Worm (Caenorhabditis elegans) whole organism, L2 larva: ENCODE results near the gene Y62F5A.10.
A peak's percentile ranks its signal among the peaks of the same experiment; 100 is the strongest.

Experiments used
- C34F6.9 ChIP-seq: fragments of 150-350 bp; optimal IDR thresholded peaks from 2 replicates; lab custom pipeline; 2014; ENCODE audit warnings: missing biosample characterization, missing genetic modification characterization
- F13H6.1 ChIP-seq: sonication (generic microtip); optimal IDR thresholded peaks from 2 replicates; lab custom pipeline; 2016; ENCODE audit warnings: missing genetic modification characterization, missing compliant biosample characterization
- Y55F3AM.14 ChIP-seq: fragments of 200-800 bp; sonication (Bioruptor generic); optimal IDR thresholded peaks from 2 replicates; lab custom pipeline; 2018; ENCODE audit warnings: mild to moderate bottlenecking, missing genetic modification characterization, missing compliant biosample characterization
- aly-2 ChIP-seq: fragments of 150-350 bp; optimal IDR thresholded peaks from 2 replicates; lab custom pipeline; 2014; ENCODE audit warnings: missing biosample characterization, missing genetic modification characterization
- ama-1 ChIP-seq: fragments of 150-350 bp; optimal IDR thresholded peaks from 2 replicates; lab custom pipeline; 2018; ENCODE audit warnings: inconsistent platforms
- blmp-1 ChIP-seq: sonication (generic microtip); optimal IDR thresholded peaks from 2 replicates; lab custom pipeline; 2017; ENCODE audit warnings: missing genetic modification characterization, mild to moderate bottlenecking, missing compliant biosample characterization, antibody characterized with exemption, moderate library complexity; ENCODE audit not compliant: insufficient read depth
- ceh-16 ChIP-seq: fragments of 150-350 bp; optimal IDR thresholded peaks from 2 replicates; lab custom pipeline; 2014; ENCODE audit warnings: missing biosample characterization, missing genetic modification characterization
- ceh-82 ChIP-seq: fragments of 150-350 bp; optimal IDR thresholded peaks from 2 replicates; lab custom pipeline; 2014; ENCODE audit warnings: missing biosample characterization, missing genetic modification characterization
- crh-2 ChIP-seq: sonication (generic microtip); optimal IDR thresholded peaks from 2 replicates; lab custom pipeline; 2017; ENCODE audit warnings: missing biosample characterization, missing genetic modification characterization
- dmd-4 ChIP-seq: sonication (generic microtip); optimal IDR thresholded peaks from 2 replicates; lab custom pipeline; 2017; ENCODE audit warnings: missing biosample characterization, missing genetic modification characterization
- egl-27 ChIP-seq: sonication (generic microtip); optimal IDR thresholded peaks from 3 replicates; lab custom pipeline; 2017; ENCODE audit warnings: missing biosample characterization, missing genetic modification reagents, missing genetic modification characterization
- elt-1 ChIP-seq: fragments of 150-350 bp; optimal IDR thresholded peaks from 2 replicates; lab custom pipeline; 2014; ENCODE audit warnings: missing biosample characterization, missing genetic modification characterization
- elt-3 ChIP-seq: sonication (generic microtip); optimal IDR thresholded peaks from 2 replicates; lab custom pipeline; 2017; ENCODE audit warnings: missing biosample characterization, missing genetic modification characterization
- fos-1 ChIP-seq: fragments of 150-350 bp; optimal IDR thresholded peaks from 2 replicates; lab custom pipeline; 2014; ENCODE audit warnings: missing biosample characterization, missing genetic modification characterization
- gmeb-1 ChIP-seq: fragments of 150-350 bp; optimal IDR thresholded peaks from 2 replicates; lab custom pipeline; 2014; ENCODE audit warnings: missing biosample characterization, missing genetic modification characterization
- lin-11 ChIP-seq: fragments of 150-350 bp; sonication (generic microtip); optimal IDR thresholded peaks from 2 replicates; lab custom pipeline; 2014; ENCODE audit warnings: missing biosample characterization, missing genetic modification characterization, inconsistent platforms, mixed read lengths
- lsy-2 ChIP-seq, 2 experiments: fragments of 150-350 bp in 1 of 2; sonication (generic microtip) in 1 of 2; optimal IDR thresholded peaks; 2 replicates each; lab custom pipeline; 2014 to 2017; ENCODE audit warnings: missing biosample characterization in 2 of 2, missing genetic modification characterization in 2 of 2
- mab-5 ChIP-seq: fragments of 150-350 bp; optimal IDR thresholded peaks from 2 replicates; lab custom pipeline; 2014; ENCODE audit warnings: missing biosample characterization, missing genetic modification characterization
- mdl-1 ChIP-seq, 2 experiments: fragments of 150-350 bp in 1 of 2; sonication (generic microtip) in 1 of 2; optimal IDR thresholded peaks; 2 replicates each; lab custom pipeline; 2017; ENCODE audit warnings: missing biosample characterization in 2 of 2, missing genetic modification characterization in 2 of 2
- nhr-11 ChIP-seq: fragments of 150-350 bp; optimal IDR thresholded peaks from 2 replicates; lab custom pipeline; 2014; ENCODE audit warnings: missing biosample characterization, missing genetic modification characterization
- nhr-12 ChIP-seq: fragments of 150-350 bp; optimal IDR thresholded peaks from 2 replicates; lab custom pipeline; 2014; ENCODE audit warnings: missing biosample characterization, missing genetic modification characterization
- nhr-129 ChIP-seq: fragments of 150-350 bp; optimal IDR thresholded peaks from 2 replicates; lab custom pipeline; 2014; ENCODE audit warnings: missing biosample characterization, missing genetic modification characterization
- nhr-21 ChIP-seq: fragments of 150-350 bp; optimal IDR thresholded peaks from 2 replicates; lab custom pipeline; 2014; ENCODE audit warnings: missing biosample characterization, missing genetic modification characterization
- nhr-23 ChIP-seq: fragments of 150-350 bp; optimal IDR thresholded peaks from 2 replicates; lab custom pipeline; 2014; ENCODE audit warnings: missing biosample characterization, missing genetic modification reagents, missing genetic modification characterization
- nhr-237 ChIP-seq: fragments of 150-350 bp; optimal IDR thresholded peaks from 2 replicates; lab custom pipeline; 2014; ENCODE audit warnings: missing biosample characterization, missing genetic modification characterization
- nhr-25 ChIP-seq: fragments of 150-350 bp; sonication (generic microtip); optimal IDR thresholded peaks from 3 replicates; lab custom pipeline; 2014; ENCODE audit warnings: missing biosample characterization, missing genetic modification characterization
- nhr-6 ChIP-seq: fragments of 150-350 bp; optimal IDR thresholded peaks from 2 replicates; lab custom pipeline; 2014; ENCODE audit warnings: missing biosample characterization, missing genetic modification characterization
- nhr-77 ChIP-seq: fragments of 150-350 bp; optimal IDR thresholded peaks from 2 replicates; lab custom pipeline; 2014; ENCODE audit warnings: missing biosample characterization, missing genetic modification characterization
- peb-1 ChIP-seq: fragments of 150-350 bp; optimal IDR thresholded peaks from 2 replicates; lab custom pipeline; 2014; ENCODE audit warnings: missing biosample characterization, missing genetic modification characterization
- sem-4 ChIP-seq: fragments of 150-350 bp; optimal IDR thresholded peaks from 2 replicates; lab custom pipeline; 2014; ENCODE audit warnings: missing biosample characterization, missing genetic modification reagents, missing genetic modification characterization
- sma-3 ChIP-seq: sonication (generic microtip); optimal IDR thresholded peaks from 2 replicates; lab custom pipeline; 2016; ENCODE audit warnings: missing genetic modification reagents, missing genetic modification characterization, missing compliant biosample characterization
- sma-9 ChIP-seq, 2 experiments: fragments of 150-350 bp in 1 of 2; sonication (generic microtip) in 1 of 2; optimal IDR thresholded peaks; 2 replicates each; lab custom pipeline; 2014 to 2016; ENCODE audit warnings: missing genetic modification characterization in 2 of 2, mild to moderate bottlenecking in 1 of 2, missing biosample characterization in 1 of 2, missing compliant biosample characterization in 1 of 2, missing genetic modification reagents in 1 of 2, moderate library complexity in 1 of 2
- snpc-4 ChIP-seq: fragments of 150-350 bp; optimal IDR thresholded peaks from 2 replicates; lab custom pipeline; 2014; ENCODE audit warnings: missing biosample characterization, missing genetic modification characterization
- unc-55 ChIP-seq: fragments of 150-350 bp; sonication (generic microtip); optimal IDR thresholded peaks from 3 replicates; lab custom pipeline; 2014; ENCODE audit warnings: missing biosample characterization, missing genetic modification reagents, missing genetic modification characterization
- zag-1 ChIP-seq: fragments of 150-350 bp; optimal IDR thresholded peaks from 2 replicates; lab custom pipeline; 2014; ENCODE audit warnings: missing biosample characterization, missing genetic modification characterization
- ztf-11 ChIP-seq: sonication (generic microtip); optimal IDR thresholded peaks from 2 replicates; lab custom pipeline; 2017; ENCODE audit warnings: missing biosample characterization, missing genetic modification characterization
- ztf-4 ChIP-seq: fragments of 150-350 bp; optimal IDR thresholded peaks from 2 replicates; lab custom pipeline; 2014; ENCODE audit warnings: missing biosample characterization, missing genetic modification characterization

Gene Y62F5A.10

ce11 chrII:11476410-11476809 is 45.0 kb upstream of the Y62F5A.10 start, which contains the start of gene W02B12.16:
W02B12.16 (minus strand) TSS chrII:11476510.
- TF ChIP-seq Y55F3AM.14 (GFP tag; lab: Kevin White, UChicago) (no peak), ama-1 (lab: Kevin White, UChicago) (no peak), ceh-16 (tag; lab: Kevin White, UChicago) (no peak), nhr-237 (tag; lab: Kevin White, UChicago) (no peak), elt-3 (no peak), elt-1 (tag; lab: Kevin White, UChicago) (no peak), unc-55 (no peak), dmd-4 (no peak), crh-2 (tag; lab: Kevin White, UChicago) (no peak), aly-2 (tag; lab: Kevin White, UChicago) (no peak)
- TF ChIP-seq, all 48 proteins: peak for 0

DNA sequence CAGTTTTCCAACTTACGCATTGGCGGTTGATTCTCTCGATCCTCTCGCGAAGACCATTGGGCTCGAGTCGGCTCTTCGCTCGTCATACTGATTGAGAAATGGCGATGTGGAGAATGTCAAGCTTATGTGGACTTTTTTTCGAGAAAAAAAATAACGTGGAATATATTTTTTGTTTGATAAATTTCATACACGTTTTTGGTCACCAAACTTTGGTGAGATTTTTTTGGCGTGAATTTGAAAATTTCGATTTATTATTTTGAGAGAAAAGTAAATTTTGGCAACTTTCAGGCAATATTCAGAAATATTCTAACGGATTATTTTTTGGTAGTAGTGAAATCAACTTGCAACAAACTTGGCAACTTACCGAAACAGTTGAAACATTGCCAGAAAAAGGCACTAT is 42.3 kb upstream of the Y62F5A.10 start, which contains the start of gene W02B12.12:
Gene W02B12.12, minus strand, starts transcription at position 101 of the 400 bp plus-strand sequence.
- no peak for TF ChIP-seq sma-3
- no peak for TF ChIP-seq ceh-82 (tag; lab: Kevin White, UChicago)
- TF ChIP-seq gmeb-1 (tag; lab: Kevin White, UChicago): no peak
- no peak for TF ChIP-seq sma-9 (GFP tag; optimal IDR thresholded peaks at IDR 0.05; lab: Kevin White, UChicago)
- TF ChIP-seq sma-9 (tag; optimal IDR thresholded peaks at IDR 0.05; lab: Kevin White, UChicago): no peak
- TF ChIP-seq mab-5 (tag; lab: Kevin White, UChicago): no peak
- no peak for TF ChIP-seq peb-1 (tag; lab: Kevin White, UChicago)
- TF ChIP-seq nhr-12 (tag; lab: Kevin White, UChicago): no peak
- TF ChIP-seq nhr-23 (tag; lab: Kevin White, UChicago): no peak
- TF ChIP-seq fos-1 (tag; lab: Kevin White, UChicago): no peak
- TF ChIP-seq unc-55: no peak
- no peak for TF ChIP-seq ama-1 (lab: Kevin White, UChicago)
- no peak for TF ChIP-seq lsy-2 (tag; optimal IDR thresholded peaks at IDR 0.05; lab: Kevin White, UChicago)
- no peak for TF ChIP-seq mdl-1 (tag; optimal IDR thresholded peaks at IDR 0.05; lab: Kevin White, UChicago)
- no peak for TF ChIP-seq lin-11 (tag; lab: Kevin White, UChicago)
- no peak for TF ChIP-seq nhr-11 (tag; lab: Kevin White, UChicago)

ce11 chrII:11484600-11484999 is 36.8 kb upstream of the Y62F5A.10 start:
- peak; percentile 79 for TF ChIP-seq nhr-21
- TF ChIP-seq nhr-12 (tag; lab: Kevin White, UChicago): no peak
- TF ChIP-seq blmp-1 (tag; lab: Kevin White, UChicago): no peak
- TF ChIP-seq ceh-16 (tag; lab: Kevin White, UChicago): peak; percentile 13
- TF ChIP-seq ztf-11 (tag; lab: Kevin White, UChicago): no peak
- no peak for TF ChIP-seq aly-2 (tag; lab: Kevin White, UChicago)
- peak; percentile 48 to 88 for TF ChIP-seq lsy-2 (tag; optimal IDR thresholded peaks at IDR 0.05; lab: Kevin White, UChicago)
- peak; percentile 92 for TF ChIP-seq lin-11 (tag; lab: Kevin White, UChicago)
- TF ChIP-seq gmeb-1 (tag; lab: Kevin White, UChicago): peak; percentile 56
- TF ChIP-seq crh-2 (tag; lab: Kevin White, UChicago): peak; percentile 63
- TF ChIP-seq mdl-1 (tag; optimal IDR thresholded peaks at IDR 0.05; lab: Kevin White, UChicago): peak; percentile 25 to 64
- TF ChIP-seq sma-3: peak; percentile 67
- TF ChIP-seq F13H6.1 (tag; lab: Kevin White, UChicago): peak; percentile 48
- TF ChIP-seq ztf-4 (tag; lab: Kevin White, UChicago): peak; percentile 59
- peak; percentile 59 for TF ChIP-seq ceh-82 (tag; lab: Kevin White, UChicago)
- no peak for TF ChIP-seq sem-4 (tag; lab: Kevin White, UChicago)
- TF ChIP-seq mab-5 (tag; lab: Kevin White, UChicago): peak; percentile 54
- peak; percentile 70 for TF ChIP-seq fos-1 (tag; lab: Kevin White, UChicago)
- TF ChIP-seq nhr-25 (tag; lab: Kevin White, UChicago): peak; percentile 58
- no peak for TF ChIP-seq nhr-77 (tag; lab: Kevin White, UChicago)
- peak; percentile 19 for TF ChIP-seq snpc-4 (tag; lab: Kevin White, UChicago)
- peak; percentile 88 for TF ChIP-seq nhr-129 (tag; lab: Kevin White, UChicago)
- peak; percentile 85 for TF ChIP-seq Y55F3AM.14 (GFP tag; lab: Kevin White, UChicago)
- TF ChIP-seq zag-1: peak; percentile 1
- peak; percentile 23 for TF ChIP-seq nhr-6 (tag; lab: Kevin White, UChicago)
- peak; percentile 72 for TF ChIP-seq sma-9 (GFP tag; optimal IDR thresholded peaks at IDR 0.05; lab: Kevin White, UChicago)
- TF ChIP-seq sma-9 (tag; optimal IDR thresholded peaks at IDR 0.05; lab: Kevin White, UChicago): no peak
- TF ChIP-seq C34F6.9 (tag; lab: Kevin White, UChicago): peak; percentile 78
- peak; percentile 39 for TF ChIP-seq nhr-11 (tag; lab: Kevin White, UChicago)
- TF ChIP-seq egl-27: peak; percentile 35
- no peak for TF ChIP-seq nhr-23 (tag; lab: Kevin White, UChicago)
- TF ChIP-seq unc-55: peak; percentile 74
